Worm (Caenorhabditis elegans): ENCODE data around the gene C37E2.3.

Gene C37E2.3

DNA sequence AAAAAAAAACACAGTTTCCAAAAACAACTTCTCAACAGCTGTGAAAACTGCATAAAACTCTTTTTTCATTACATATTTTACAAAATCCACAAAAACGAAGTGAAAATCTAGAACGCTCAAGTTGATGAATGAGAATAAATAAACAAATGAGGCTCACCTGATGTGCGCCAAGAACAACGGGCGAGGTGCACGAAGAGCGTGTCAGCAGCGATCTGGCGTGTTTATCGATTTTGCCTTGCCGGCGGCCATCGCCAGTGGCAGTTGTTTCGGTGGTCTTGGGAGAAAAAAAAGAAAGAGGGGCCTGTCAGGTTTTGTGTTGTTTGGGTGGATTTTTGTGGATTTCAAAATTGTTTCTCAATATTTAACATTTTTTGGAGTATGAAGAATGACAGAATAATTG lies 6.4 kb upstream of the C37E2.3 start, which contains the start of gene idhb-1 (continued):
- TF ChIP-seq nhr-77 (tag; optimal IDR thresholded peaks at IDR 0.05): peak; percentile 57
- no peak for TF ChIP-seq ceh-90 (tag; optimal IDR thresholded peaks at IDR 0.05)
- peak; percentile 71 to 88 (median 75) for TF ChIP-seq ceh-82 (tag; optimal IDR thresholded peaks at IDR 0.05)
- TF ChIP-seq fkh-8 (tag; optimal IDR thresholded peaks at IDR 0.05): peak; percentile 79
- peak; percentile 8 for TF ChIP-seq sup-37 (GFP tag; optimal IDR thresholded peaks at IDR 0.05)
- TF ChIP-seq irx-1 (tag; optimal IDR thresholded peaks at IDR 0.05): peak; percentile 49
- TF ChIP-seq mab-9 (GFP tag; IDR thresholded peaks at IDR 0.05): 0 out of 2 replicates have a peak, but pooled peaks have one; percentile 27
- no peak for TF ChIP-seq lir-3 (tag; optimal IDR thresholded peaks at IDR 0.05; ENCODE audit: poor library complexity)
- peak; percentile 89 for TF ChIP-seq nhr-71 (tag; optimal IDR thresholded peaks at IDR 0.05)
- peak; percentile 46 to 81 for TF ChIP-seq lin-35 (GFP tag; optimal IDR thresholded peaks at IDR 0.05)
- peak in 1 of 2 experiments; percentile 68 for TF ChIP-seq mdl-1 (tag; optimal IDR thresholded peaks at IDR 0.05)
- TF ChIP-seq hpl-2 (GFP tag; optimal IDR thresholded peaks at IDR 0.05): peak; percentile 47
- peak in 2 of 6 experiments; percentile 28 to 44 for TF ChIP-seq elt-3 (tag; optimal IDR thresholded peaks at IDR 0.05)

DNA sequence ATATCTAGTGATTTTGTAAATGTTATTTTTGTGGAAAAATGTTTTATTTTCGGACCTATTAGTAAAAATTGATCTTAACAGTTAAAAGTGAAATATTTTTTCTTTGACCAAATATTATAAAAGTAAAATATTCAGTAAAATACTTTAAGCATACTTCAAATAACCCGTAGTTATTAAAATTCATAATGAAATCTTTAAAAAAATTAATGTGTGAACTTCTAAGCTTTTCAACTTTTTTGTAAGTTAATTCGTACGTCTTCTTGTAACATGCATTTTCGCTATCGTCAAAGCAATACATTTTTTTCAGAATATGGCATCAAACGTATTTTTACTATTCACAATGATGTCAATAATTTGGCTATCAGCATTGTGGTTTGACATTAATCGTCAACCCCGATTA lies 4.5 kb upstream of the C37E2.3 start, which contains the start of gene C37E2.2:
C37E2.2 (plus strand) TSS at position 301 of the 400 bp plus-strand sequence.
- no peak for TF ChIP-seq nhr-84 (tag; optimal IDR thresholded peaks at IDR 0.05)
- TF ChIP-seq grh-1 (GFP tag; IDR thresholded peaks at IDR 0.05): no peak
- no peak for TF ChIP-seq nhr-71 (tag; optimal IDR thresholded peaks at IDR 0.05)
- no peak for TF ChIP-seq mef-2 (tag; optimal IDR thresholded peaks at IDR 0.05)
- TF ChIP-seq hlh-17 (GFP tag; optimal IDR thresholded peaks at IDR 0.05; ENCODE audit: borderline replicate concordance): no peak
- TF ChIP-seq pax-3 (tag; optimal IDR thresholded peaks at IDR 0.05): no peak
- TF ChIP-seq lin-39 (tag; optimal IDR thresholded peaks at IDR 0.05): no peak
- no peak for TF ChIP-seq lin-14 (GFP tag; optimal IDR thresholded peaks at IDR 0.05)
- TF ChIP-seq nhr-85 (tag): no peak
- TF ChIP-seq lir-3 (tag; optimal IDR thresholded peaks at IDR 0.05; ENCODE audit: poor library complexity): no peak
- no peak for TF ChIP-seq C34B4.2 (tag; optimal IDR thresholded peaks at IDR 0.05)
- TF ChIP-seq ces-1 (GFP tag; optimal IDR thresholded peaks at IDR 0.05): no peak
- TF ChIP-seq unc-130 (tag; optimal IDR thresholded peaks at IDR 0.05): no peak
- TF ChIP-seq ceh-82 (tag; optimal IDR thresholded peaks at IDR 0.05): no peak
- no peak for TF ChIP-seq nhr-11 (tag; optimal IDR thresholded peaks at IDR 0.05)
- no peak for TF ChIP-seq nhr-20 (tag; optimal IDR thresholded peaks at IDR 0.05)
- TF ChIP-seq irx-1 (tag; optimal IDR thresholded peaks at IDR 0.05): no peak
- TF ChIP-seq nhr-90 (tag; optimal IDR thresholded peaks at IDR 0.05; ENCODE audit: poor library complexity): no peak

DNA sequence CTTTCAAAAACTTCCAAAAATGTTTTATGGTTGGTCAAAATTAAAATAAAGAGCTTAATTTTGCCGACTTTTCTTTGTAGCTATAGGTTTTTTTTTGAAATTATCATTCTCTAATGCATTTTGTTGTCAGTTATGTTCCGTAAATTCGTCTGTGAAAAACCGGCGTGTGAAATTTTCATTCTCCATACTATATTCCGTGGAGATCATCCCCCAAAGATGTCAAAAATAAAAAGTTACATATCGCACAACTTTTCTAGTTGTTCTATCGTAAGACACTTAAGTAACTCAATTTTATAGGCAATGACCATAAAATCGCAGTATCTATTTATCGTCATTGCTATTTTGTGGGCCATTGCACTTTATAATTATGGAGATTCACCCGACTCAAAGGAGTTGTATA lies 1.6 kb upstream of the C37E2.3 start, which contains the start of gene C37E2.10:
C37E2.10 (plus strand) TSS at position 301 of the 400 bp plus-strand sequence.
- TF ChIP-seq efl-1 (optimal IDR thresholded peaks at IDR 0.05) (no peak), efl-1 (GFP tag; optimal IDR thresholded peaks at IDR 0.05 in 1 of 2) (no peak), elt-3 (tag; optimal IDR thresholded peaks at IDR 0.05) (no peak), alr-1 (tag; optimal IDR thresholded peaks at IDR 0.05; ENCODE audit: borderline replicate concordance) (no peak), ztf-11 (tag; optimal IDR thresholded peaks at IDR 0.05) (no peak), sup-37 (GFP tag; optimal IDR thresholded peaks at IDR 0.05) (no peak)

DNA sequence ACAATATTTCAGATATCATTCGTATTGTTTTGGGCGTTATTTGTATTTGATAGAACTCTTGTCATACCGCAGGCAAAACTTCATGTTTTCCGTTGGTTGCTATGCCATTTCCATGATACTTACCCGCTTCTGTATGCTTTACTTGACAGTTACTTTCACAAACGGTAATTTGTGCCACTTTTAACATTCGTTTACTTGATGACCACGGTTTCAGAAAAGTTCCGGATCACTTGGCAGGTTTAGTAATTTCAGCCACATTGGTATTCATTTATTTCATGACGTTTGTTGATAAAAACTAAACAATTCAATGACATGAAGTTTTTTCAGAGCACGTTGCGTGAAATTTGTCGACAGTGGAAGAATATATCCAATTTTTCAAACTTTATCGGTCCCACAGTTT lies 763 bp upstream of the C37E2.3 start:
- TF ChIP-seq sox-4 (tag; optimal IDR thresholded peaks at IDR 0.05) (no peak), lin-35 (GFP tag; optimal IDR thresholded peaks at IDR 0.05) (no peak), zag-1 (tag; optimal IDR thresholded peaks at IDR 0.05) (no peak), nhr-237 (tag; optimal IDR thresholded peaks at IDR 0.05) (no peak), fkh-8 (tag; optimal IDR thresholded peaks at IDR 0.05) (no peak), sup-37 (GFP tag; optimal IDR thresholded peaks at IDR 0.05) (no peak), xbp-1 (tag; optimal IDR thresholded peaks at IDR 0.05) (no peak), skn-1 (tag; optimal IDR thresholded peaks at IDR 0.05) (no peak), nhr-12 (tag; optimal IDR thresholded peaks at IDR 0.05) (no peak), mdl-1 (tag; optimal IDR thresholded peaks at IDR 0.05) (no peak), ces-1 (GFP tag; optimal IDR thresholded peaks at IDR 0.05) (no peak), unc-130 (tag; optimal IDR thresholded peaks at IDR 0.05) (no peak), tlp-1 (tag; optimal IDR thresholded peaks at IDR 0.05) (no peak), pax-3 (tag; optimal IDR thresholded peaks at IDR 0.05) (no peak), lin-15B (tag; optimal IDR thresholded peaks at IDR 0.05) (no peak), mef-2 (tag; optimal IDR thresholded peaks at IDR 0.05) (no peak), ceh-63 (GFP tag; optimal IDR thresholded peaks at IDR 0.05) (no peak), aha-1 (tag; optimal IDR thresholded peaks at IDR 0.05) (no peak), elt-3 (tag; optimal IDR thresholded peaks at IDR 0.05) (no peak), nhr-28 (tag; optimal IDR thresholded peaks at IDR 0.05) (no peak)

All from whole organism, L1 larva.